Worm (Caenorhabditis elegans) whole organism, L4 larva: ENCODE results near the gene fbxb-75.

Experiments
- F10B5.3 ChIP-seq: sonication (generic microtip); optimal IDR thresholded peaks from 2 replicates; lab custom pipeline; 2016; ENCODE audit warnings: mild to moderate bottlenecking, missing genetic modification characterization, missing compliant biosample characterization
- F26F4.8 ChIP-seq: fragments of 200-800 bp; sonication (Bioruptor generic); conservative IDR thresholded peaks from 2 replicates; pipeline ENCODE4 v1.3.6; 2022; ENCODE audit warnings: missing genetic modification characterization, missing compliant biosample characterization
- F44E2.7 ChIP-seq: fragments of 200-800 bp; sonication (Bioruptor generic); IDR thresholded peaks from 2 replicates; pipeline ENCODE4 v2.1.2; 2022; ENCODE audit warnings: missing genetic modification characterization, missing compliant biosample characterization
- R02D3.7 ChIP-seq: fragments of 150-350 bp; sonication (generic microtip); optimal IDR thresholded peaks from 3 replicates; lab custom pipeline; 2014; ENCODE audit warnings: missing biosample characterization, missing genetic modification characterization
- Y48G9A.11 ChIP-seq: fragments of 200-800 bp; sonication (Bioruptor generic); IDR thresholded peaks from 2 replicates; pipeline ENCODE4 v1.3.6; 2022; ENCODE audit warnings: missing genetic modification reagents, missing genetic modification characterization, missing compliant biosample characterization
- Y5F2A.4 ChIP-seq: fragments of 200-800 bp; sonication (Bioruptor generic); optimal IDR thresholded peaks from 2 replicates; lab custom pipeline; 2018; ENCODE audit warnings: mild to moderate bottlenecking, missing genetic modification characterization, missing compliant biosample characterization
- Y75B8A.6 ChIP-seq: fragments of 200-800 bp; sonication (Bioruptor generic); IDR thresholded peaks from 2 replicates; pipeline ENCODE4 v1.3.6; 2022; ENCODE audit warnings: missing genetic modification reagents, missing genetic modification characterization, missing compliant biosample characterization
- ZK546.5 ChIP-seq, 2 experiments: sonication (generic microtip); optimal IDR thresholded peaks; 2 replicates each; lab custom pipeline; 2017; ENCODE audit warnings: missing biosample characterization in 2 of 2, missing genetic modification characterization in 2 of 2
- ceh-28 ChIP-seq: fragments of 150-350 bp; optimal IDR thresholded peaks from 2 replicates; lab custom pipeline; 2014; ENCODE audit warnings: missing biosample characterization, missing genetic modification reagents, missing genetic modification characterization
- ceh-82 ChIP-seq: sonication (generic microtip); optimal IDR thresholded peaks from 2 replicates; lab custom pipeline; 2017; ENCODE audit warnings: missing biosample characterization, missing genetic modification characterization
- cey-2 ChIP-seq: sonication (generic microtip); optimal IDR thresholded peaks from 3 replicates; lab custom pipeline; 2017; ENCODE audit warnings: missing genetic modification characterization, mild to moderate bottlenecking, missing compliant biosample characterization, antibody characterized with exemption, borderline replicate concordance; ENCODE audit not compliant: insufficient read depth
- ctbp-1 ChIP-seq: fragments of 200-800 bp; sonication (Bioruptor generic); IDR thresholded peaks from 2 replicates; pipeline ENCODE4 v1.3.6; 2022; ENCODE audit warnings: missing genetic modification reagents, missing genetic modification characterization, missing compliant biosample characterization
- daf-12 ChIP-seq: fragments of 150-350 bp; optimal IDR thresholded peaks from 2 replicates; lab custom pipeline; 2014; ENCODE audit warnings: missing biosample characterization, missing genetic modification reagents, missing genetic modification characterization
- daf-19 ChIP-seq: fragments of 200-800 bp; sonication (Bioruptor generic); conservative IDR thresholded peaks from 2 replicates; pipeline ENCODE4 v1.3.6; 2022; ENCODE audit warnings: missing genetic modification characterization, missing compliant biosample characterization
- dmd-6 ChIP-seq: fragments of 200-800 bp; sonication (Bioruptor generic); IDR thresholded peaks from 2 replicates; pipeline ENCODE4 v1.3.6; 2022; ENCODE audit warnings: missing genetic modification reagents, missing genetic modification characterization, missing compliant biosample characterization
- dmd-9 ChIP-seq: fragments of 200-800 bp; sonication (Bioruptor generic); IDR thresholded peaks from 2 replicates; pipeline ENCODE4 v1.3.6; 2022; ENCODE audit warnings: missing genetic modification reagents, missing genetic modification characterization, missing compliant biosample characterization
- duxl-1 ChIP-seq: sonication (generic microtip); optimal IDR thresholded peaks from 2 replicates; lab custom pipeline; 2016; ENCODE audit warnings: mild to moderate bottlenecking, missing genetic modification characterization, moderate library complexity, missing compliant biosample characterization; ENCODE audit not compliant: poor library complexity
- dve-1 ChIP-seq: sonication (generic microtip); optimal IDR thresholded peaks from 2 replicates; lab custom pipeline; 2017; ENCODE audit warnings: antibody characterized with exemption, mild to moderate bottlenecking, missing genetic modification characterization, missing compliant biosample characterization; ENCODE audit not compliant: insufficient read depth
- egl-43 ChIP-seq: fragments of 200-800 bp; sonication (Bioruptor generic); IDR thresholded peaks from 2 replicates; pipeline ENCODE4 v1.3.6; 2022; ENCODE audit warnings: missing genetic modification reagents, missing genetic modification characterization, missing compliant biosample characterization
- fkh-10 ChIP-seq: fragments of 150-350 bp; optimal IDR thresholded peaks from 2 replicates; lab custom pipeline; 2014; ENCODE audit warnings: missing biosample characterization, missing genetic modification reagents, missing genetic modification characterization
- gei-8 ChIP-seq: fragments of 200-800 bp; sonication (Bioruptor generic); optimal IDR thresholded peaks from 2 replicates; lab custom pipeline; 2018; ENCODE audit warnings: mild to moderate bottlenecking, missing genetic modification characterization, missing compliant biosample characterization
- jun-1 ChIP-seq: fragments of 150-350 bp; optimal IDR thresholded peaks from 2 replicates; lab custom pipeline; 2014; ENCODE audit warnings: missing biosample characterization, missing genetic modification reagents, missing genetic modification characterization
- lim-7 ChIP-seq: fragments of 200-800 bp; sonication (Bioruptor generic); IDR thresholded peaks from 2 replicates; pipeline ENCODE4 v1.3.6; 2022; ENCODE audit warnings: missing genetic modification characterization, missing compliant biosample characterization
- lin-1 ChIP-seq: fragments of 200-800 bp; sonication (Bioruptor generic); IDR thresholded peaks from 2 replicates; pipeline ENCODE4 v1.3.6; 2022; ENCODE audit warnings: missing genetic modification reagents, missing genetic modification characterization, missing compliant biosample characterization
- lin-13 ChIP-seq: fragments of 150-350 bp; optimal IDR thresholded peaks from 2 replicates; lab custom pipeline; 2014; ENCODE audit warnings: missing biosample characterization, missing genetic modification reagents, missing genetic modification characterization
- lin-15B ChIP-seq: fragments of 150-350 bp; sonication (generic microtip); optimal IDR thresholded peaks from 3 replicates; lab custom pipeline; 2014; ENCODE audit warnings: missing biosample characterization, missing genetic modification characterization
- lin-39 ChIP-seq: fragments of 150-350 bp; optimal IDR thresholded peaks from 2 replicates; lab custom pipeline; 2014; ENCODE audit warnings: missing biosample characterization, missing genetic modification reagents, missing genetic modification characterization
- madf-5 ChIP-seq, 2 experiments: fragments of 200-800 bp; sonication (Bioruptor generic); IDR thresholded peaks; 2 replicates each; pipeline ENCODE4 v1.3.6; 2022; ENCODE audit warnings: missing compliant biosample characterization in 2 of 2, missing genetic modification characterization in 2 of 2
- madf-9 ChIP-seq: fragments of 200-800 bp; sonication (Bioruptor generic); conservative IDR thresholded peaks from 2 replicates; pipeline ENCODE4 v1.3.6; 2022; ENCODE audit warnings: missing genetic modification reagents, missing genetic modification characterization, missing compliant biosample characterization
- mdt-29 ChIP-seq: fragments of 200-800 bp; sonication (Bioruptor generic); IDR thresholded peaks from 2 replicates; pipeline ENCODE4 v1.3.6; 2022; ENCODE audit warnings: missing genetic modification reagents, missing genetic modification characterization, missing compliant biosample characterization
- mes-2 ChIP-seq: sonication (generic microtip); optimal IDR thresholded peaks from 2 replicates; lab custom pipeline; 2016; ENCODE audit warnings: missing genotype, mild to moderate bottlenecking, missing genetic modification characterization, missing compliant biosample characterization; ENCODE audit not compliant: poor library complexity, severe bottlenecking
- mxl-2 ChIP-seq: fragments of 200-800 bp; sonication (Bioruptor generic); conservative IDR thresholded peaks from 2 replicates; pipeline ENCODE4 v1.3.6; 2022; ENCODE audit warnings: missing genetic modification reagents, missing genetic modification characterization, missing compliant biosample characterization
- mxl-3 ChIP-seq: fragments of 200-800 bp; sonication (Bioruptor generic); optimal IDR thresholded peaks from 2 replicates; lab custom pipeline; 2018; ENCODE audit warnings: mild to moderate bottlenecking, missing genetic modification characterization, missing compliant biosample characterization
- nhr-28 ChIP-seq: fragments of 150-350 bp; optimal IDR thresholded peaks from 2 replicates; lab custom pipeline; 2014; ENCODE audit warnings: missing biosample characterization, missing genetic modification characterization
- nhr-41 ChIP-seq: fragments of 200-800 bp; sonication (Bioruptor generic); IDR thresholded peaks from 2 replicates; pipeline ENCODE4 v1.3.6; 2022; ENCODE audit warnings: missing genetic modification reagents, missing genetic modification characterization, missing compliant biosample characterization
- nhr-48 ChIP-seq: sonication (generic microtip); optimal IDR thresholded peaks from 2 replicates; lab custom pipeline; 2016; ENCODE audit warnings: mild to moderate bottlenecking, missing genetic modification characterization, missing compliant biosample characterization
- nhr-77 ChIP-seq: fragments of 150-350 bp; optimal IDR thresholded peaks from 2 replicates; lab custom pipeline; 2014; ENCODE audit warnings: missing biosample characterization, missing genetic modification characterization
- pqm-1 ChIP-seq: sonication (generic microtip); optimal IDR thresholded peaks from 2 replicates; lab custom pipeline; 2017; ENCODE audit warnings: missing biosample characterization, missing genetic modification characterization
- sdz-12 ChIP-seq: fragments of 200-800 bp; sonication (Bioruptor generic); optimal IDR thresholded peaks from 2 replicates; lab custom pipeline; 2018; ENCODE audit warnings: mild to moderate bottlenecking, missing genetic modification characterization, missing compliant biosample characterization
- set-16 ChIP-seq: fragments of 200-800 bp; sonication (Bioruptor generic); IDR thresholded peaks from 2 replicates; pipeline ENCODE4 v1.3.6; 2022; ENCODE audit warnings: missing genetic modification reagents, missing genetic modification characterization, missing compliant biosample characterization
- snpc-1.2 ChIP-seq: fragments of 200-800 bp; sonication (Bioruptor generic); IDR thresholded peaks from 2 replicates; pipeline ENCODE4 v1.3.6; 2022; ENCODE audit warnings: missing genetic modification reagents, missing genetic modification characterization, missing compliant biosample characterization
- spr-3 ChIP-seq: fragments of 200-800 bp; sonication (Bioruptor generic); optimal IDR thresholded peaks from 2 replicates; lab custom pipeline; 2018; ENCODE audit warnings: mild to moderate bottlenecking, missing genetic modification characterization, missing compliant biosample characterization
- tag-97 ChIP-seq: fragments of 200-800 bp; sonication (Bioruptor generic); IDR thresholded peaks from 2 replicates; pipeline ENCODE4 v1.3.6; 2022; ENCODE audit warnings: missing genetic modification characterization, missing compliant biosample characterization
- tra-1 ChIP-seq: fragments of 200-800 bp; sonication (Bioruptor generic); IDR thresholded peaks from 2 replicates; pipeline ENCODE4 v1.3.6; 2022; ENCODE audit warnings: missing genetic modification reagents, missing genetic modification characterization, missing compliant biosample characterization
- unc-130 ChIP-seq: sonication (generic microtip); optimal IDR thresholded peaks from 2 replicates; lab custom pipeline; 2016; ENCODE audit warnings: missing genetic modification reagents, missing genetic modification characterization, missing compliant biosample characterization
- unc-62 ChIP-seq, 3 experiments: fragments of 150-350 bp in 1 of 3; sonication (generic microtip); optimal IDR thresholded peaks in 2 of 3; peaks in 1 of 3; 1 replicate in 1 of 3; 2 replicates in 2 of 3; lab custom pipeline; 2014 to 2017; ENCODE audit warnings: missing biosample characterization in 3 of 3, missing genetic modification characterization in 3 of 3, missing genetic modification reagents in 3 of 3, missing genotype in 1 of 3
- zfp-3 ChIP-seq: fragments of 200-800 bp; sonication (Bioruptor generic); conservative IDR thresholded peaks from 2 replicates; pipeline ENCODE4 v1.3.6; 2022; ENCODE audit warnings: missing genetic modification reagents, missing genetic modification characterization, missing compliant biosample characterization

Gene fbxb-75

DNA sequence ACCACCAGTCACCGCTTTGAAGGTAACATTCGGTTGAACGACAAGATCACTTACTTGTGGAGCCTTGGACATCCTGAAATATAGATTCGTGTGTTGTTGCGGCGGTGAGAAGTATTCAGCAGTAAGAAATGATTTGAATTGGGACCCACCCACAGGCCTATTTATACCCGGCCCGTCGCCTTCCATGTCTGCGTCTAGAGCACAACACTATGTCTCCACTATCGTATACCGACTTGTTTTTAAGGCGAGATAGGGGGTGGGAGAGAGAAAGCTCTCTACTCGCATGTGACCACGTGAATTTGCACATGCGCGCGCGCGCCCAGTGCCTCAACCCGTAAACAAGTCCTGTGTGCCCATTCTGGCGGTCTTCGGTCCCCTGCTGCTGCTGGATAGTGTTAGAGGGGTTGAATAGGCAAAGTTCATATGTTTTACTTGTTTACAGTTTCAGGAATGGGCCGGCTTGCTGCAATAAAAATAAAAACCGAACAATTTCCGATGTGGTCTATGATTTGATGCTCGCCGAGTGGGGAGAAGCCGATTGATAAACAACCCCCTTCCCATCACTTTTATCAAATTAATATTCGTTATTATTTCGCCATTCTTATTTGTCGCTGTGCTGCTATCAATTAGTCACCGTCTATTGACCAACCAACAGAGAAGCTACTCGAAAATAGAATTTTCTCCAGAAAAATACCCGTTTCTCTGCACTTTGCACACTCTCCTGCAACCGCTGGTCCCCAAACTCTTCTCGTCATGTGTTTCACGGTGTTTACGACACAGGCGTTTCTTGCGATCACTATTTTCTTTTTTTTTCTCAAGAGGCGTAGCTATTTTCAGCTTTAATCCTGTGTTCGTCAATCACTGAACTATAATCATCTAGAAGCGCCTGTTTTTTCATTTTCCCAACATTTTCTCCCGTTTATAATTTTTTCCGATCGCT lies 29.1 kb upstream of the fbxb-75 start:
- TF ChIP-seq R02D3.7 (tag; lab: Kevin White, UChicago) (no peak), dve-1 (peak; percentile 75), Y75B8A.6 (GFP tag; lab: Robert Waterston, UW) (no peak), F10B5.3 (tag; lab: Kevin White, UChicago) (no peak), spr-3 (peak; percentile 42), dmd-6 (GFP tag; lab: Robert Waterston, UW) (peak; percentile 82), set-16 (GFP tag; lab: Robert Waterston, UW) (peak; percentile 77), daf-12 (tag; lab: Kevin White, UChicago) (no peak), lin-13 (no peak), unc-62 (GFP tag; optimal IDR thresholded peaks at IDR 0.05 in 1 of 2; lab: Kevin White, UChicago) (peak in 1 of 2 experiments; percentile 67), unc-62 (tag; optimal IDR thresholded peaks at IDR 0.05; lab: Kevin White, UChicago) (no peak), daf-19 (GFP tag; lab: Robert Waterston, UW) (no peak; the same call in 1 of the 2 replicates), Y48G9A.11 (GFP tag; lab: Robert Waterston, UW) (no peak), snpc-1.2 (GFP tag; lab: Robert Waterston, UW) (no peak), lin-15B (tag; lab: Kevin White, UChicago) (no peak), ZK546.5 (tag; optimal IDR thresholded peaks at IDR 0.05; lab: Kevin White, UChicago) (no peak), gei-8 (GFP tag; lab: Kevin White, UChicago) (no peak), mes-2 (tag; lab: Kevin White, UChicago) (peak; percentile 49), nhr-77 (tag; lab: Kevin White, UChicago) (no peak), zfp-3 (peak; percentile 65), ctbp-1 (GFP tag; lab: Robert Waterston, UW) (no peak; the same call in none of the 2 replicates), nhr-28 (tag; lab: Kevin White, UChicago) (peak; percentile 13), dmd-9 (GFP tag; lab: Robert Waterston, UW) (no peak), F26F4.8 (GFP tag; lab: Robert Waterston, UW) (no peak), mxl-2 (GFP tag; lab: Robert Waterston, UW) (peak; percentile 78), egl-43 (GFP tag; lab: Robert Waterston, UW) (no peak), ceh-28 (tag; lab: Kevin White, UChicago) (no peak), ceh-82 (tag; lab: Kevin White, UChicago) (no peak), F44E2.7 (GFP tag; lab: Robert Waterston, UW) (no peak), fkh-10 (GFP tag; lab: Kevin White, UChicago) (peak; percentile 83), lin-1 (peak; percentile 25; the same call in 1 of the 2 replicates), tra-1 (GFP tag; lab: Robert Waterston, UW) (peak; percentile 65), mdt-29 (no peak; the same call in 1 of the 2 replicates), tag-97 (no peak), lin-39 (tag; lab: Kevin White, UChicago) (no peak), cey-2 (no peak), unc-130 (no peak), madf-9 (GFP tag; lab: Robert Waterston, UW) (0 out of 2 replicates have a peak, but pooled peaks have one; percentile 19), nhr-41 (GFP tag; lab: Robert Waterston, UW) (no peak), sdz-12 (GFP tag; lab: Kevin White, UChicago) (no peak), nhr-48 (tag; lab: Kevin White, UChicago) (no peak), Y5F2A.4 (GFP tag; lab: Kevin White, UChicago) (no peak), duxl-1 (tag; lab: Kevin White, UChicago) (peak; percentile 36), pqm-1 (tag; lab: Kevin White, UChicago) (no peak), madf-5 (GFP tag; IDR thresholded peaks at IDR 0.05; lab: Robert Waterston, UW) (0 out of 4 replicates have a peak, but pooled peaks of 1 of the 2 experiments have one; percentile 35), lim-7 (GFP tag; lab: Robert Waterston, UW) (peak; percentile 66), mxl-3 (GFP tag; lab: Kevin White, UChicago) (peak; percentile 80), jun-1 (tag; lab: Kevin White, UChicago) (no peak)
